Worm (Caenorhabditis elegans) whole organism, L4 larva: Measurements from ENCODE around the gene srh-48.

Experiments
- F26F4.8 ChIP-seq: fragments of 200-800 bp; sonication (Bioruptor generic); conservative IDR thresholded peaks from 2 replicates; pipeline ENCODE4 v1.3.6; 2022; ENCODE audit warnings: missing genetic modification characterization, missing compliant biosample characterization
- F49E8.2 ChIP-seq: sonication (generic microtip); optimal IDR thresholded peaks from 2 replicates; lab custom pipeline; 2016; ENCODE audit warnings: missing compliant biosample characterization, mild to moderate bottlenecking, missing genetic modification characterization, borderline replicate concordance
- Y105C5A.15 ChIP-seq: fragments of 200-800 bp; sonication (Bioruptor generic); IDR thresholded peaks from 2 replicates; pipeline ENCODE4 v1.3.6; 2022; ENCODE audit warnings: missing genetic modification characterization, missing compliant biosample characterization
- Y48G9A.11 ChIP-seq: fragments of 200-800 bp; sonication (Bioruptor generic); IDR thresholded peaks from 2 replicates; pipeline ENCODE4 v1.3.6; 2022; ENCODE audit warnings: missing genetic modification reagents, missing genetic modification characterization, missing compliant biosample characterization
- Y75B8A.6 ChIP-seq: fragments of 200-800 bp; sonication (Bioruptor generic); IDR thresholded peaks from 2 replicates; pipeline ENCODE4 v1.3.6; 2022; ENCODE audit warnings: missing genetic modification reagents, missing genetic modification characterization, missing compliant biosample characterization
- ZK546.5 ChIP-seq, 2 experiments: sonication (generic microtip); optimal IDR thresholded peaks; 2 replicates each; lab custom pipeline; 2017; ENCODE audit warnings: missing biosample characterization in 2 of 2, missing genetic modification characterization in 2 of 2
- ama-1 ChIP-seq: fragments of 150-350 bp; optimal IDR thresholded peaks from 2 replicates; lab custom pipeline; 2014; ENCODE audit warnings: inconsistent platforms, mixed read lengths
- arid-1 ChIP-seq: fragments of 200-800 bp; sonication (Bioruptor generic); conservative IDR thresholded peaks from 2 replicates; pipeline ENCODE4 v1.3.6; 2022; ENCODE audit warnings: missing genetic modification reagents, missing genetic modification characterization, missing compliant biosample characterization
- attf-4 ChIP-seq: sonication (generic microtip); optimal IDR thresholded peaks from 3 replicates; lab custom pipeline; 2017; ENCODE audit warnings: missing biosample characterization, missing genetic modification characterization
- ceh-28 ChIP-seq: fragments of 150-350 bp; optimal IDR thresholded peaks from 2 replicates; lab custom pipeline; 2014; ENCODE audit warnings: missing biosample characterization, missing genetic modification reagents, missing genetic modification characterization
- ceh-32 ChIP-seq: sonication (generic microtip); optimal IDR thresholded peaks from 2 replicates; lab custom pipeline; 2016; ENCODE audit warnings: mild to moderate bottlenecking, missing genetic modification characterization, missing compliant biosample characterization; ENCODE audit not compliant: poor library complexity
- ceh-44 ChIP-seq: fragments of 200-800 bp; sonication (Bioruptor generic); IDR thresholded peaks from 2 replicates; pipeline ENCODE4 v1.3.6; 2022; ENCODE audit warnings: missing genetic modification reagents, missing genetic modification characterization, missing compliant biosample characterization
- ceh-62 ChIP-seq: sonication (generic microtip); optimal IDR thresholded peaks from 2 replicates; lab custom pipeline; 2017; ENCODE audit warnings: missing biosample characterization, missing genetic modification characterization
- daf-12 ChIP-seq: fragments of 150-350 bp; optimal IDR thresholded peaks from 2 replicates; lab custom pipeline; 2014; ENCODE audit warnings: missing biosample characterization, missing genetic modification reagents, missing genetic modification characterization
- daf-16 ChIP-seq, 3 experiments: sonication (generic microtip); optimal IDR thresholded peaks; 2 replicates each; lab custom pipeline; 2016 to 2017; ENCODE audit warnings: missing genetic modification characterization in 3 of 3, missing genetic modification reagents in 3 of 3, mild to moderate bottlenecking in 2 of 3, missing compliant biosample characterization in 2 of 3, missing biosample characterization in 1 of 3, moderate library complexity in 1 of 3
- dmd-8 ChIP-seq: fragments of 200-800 bp; sonication (Bioruptor generic); IDR thresholded peaks from 2 replicates; pipeline ENCODE4 v1.3.6; 2022; ENCODE audit warnings: missing genetic modification characterization, missing compliant biosample characterization
- dpl-1 ChIP-seq: fragments of 150-350 bp; optimal IDR thresholded peaks from 2 replicates; lab custom pipeline; 2014; ENCODE audit warnings: missing biosample characterization, missing genetic modification reagents, missing genetic modification characterization
- dve-1 ChIP-seq: sonication (generic microtip); optimal IDR thresholded peaks from 2 replicates; lab custom pipeline; 2017; ENCODE audit warnings: antibody characterized with exemption, mild to moderate bottlenecking, missing genetic modification characterization, missing compliant biosample characterization; ENCODE audit not compliant: insufficient read depth
- egl-43 ChIP-seq: fragments of 200-800 bp; sonication (Bioruptor generic); IDR thresholded peaks from 2 replicates; pipeline ENCODE4 v1.3.6; 2022; ENCODE audit warnings: missing genetic modification reagents, missing genetic modification characterization, missing compliant biosample characterization
- fkh-10 ChIP-seq: fragments of 150-350 bp; optimal IDR thresholded peaks from 2 replicates; lab custom pipeline; 2014; ENCODE audit warnings: missing biosample characterization, missing genetic modification reagents, missing genetic modification characterization
- hlh-11 ChIP-seq: fragments of 200-800 bp; sonication (Bioruptor generic); optimal IDR thresholded peaks from 2 replicates; lab custom pipeline; 2018; ENCODE audit warnings: mild to moderate bottlenecking, missing genetic modification characterization, missing compliant biosample characterization
- hlh-30 ChIP-seq: sonication (generic microtip); optimal IDR thresholded peaks from 2 replicates; lab custom pipeline; 2017; ENCODE audit warnings: antibody characterized with exemption, mild to moderate bottlenecking, missing genetic modification characterization, missing compliant biosample characterization; ENCODE audit not compliant: insufficient read depth
- lin-1 ChIP-seq: fragments of 200-800 bp; sonication (Bioruptor generic); IDR thresholded peaks from 2 replicates; pipeline ENCODE4 v1.3.6; 2022; ENCODE audit warnings: missing genetic modification reagents, missing genetic modification characterization, missing compliant biosample characterization
- lin-13 ChIP-seq: fragments of 150-350 bp; optimal IDR thresholded peaks from 2 replicates; lab custom pipeline; 2014; ENCODE audit warnings: missing biosample characterization, missing genetic modification reagents, missing genetic modification characterization
- lin-15B ChIP-seq: fragments of 150-350 bp; sonication (generic microtip); optimal IDR thresholded peaks from 3 replicates; lab custom pipeline; 2014; ENCODE audit warnings: missing biosample characterization, missing genetic modification characterization
- lin-29 ChIP-seq: fragments of 200-800 bp; sonication (Bioruptor generic); IDR thresholded peaks from 2 replicates; pipeline ENCODE4 v1.3.6; 2022; ENCODE audit warnings: missing genetic modification reagents, missing genetic modification characterization, missing compliant biosample characterization
- madf-5 ChIP-seq, 2 experiments: fragments of 200-800 bp; sonication (Bioruptor generic); IDR thresholded peaks; 2 replicates each; pipeline ENCODE4 v1.3.6; 2022; ENCODE audit warnings: missing compliant biosample characterization in 2 of 2, missing genetic modification characterization in 2 of 2
- madf-9 ChIP-seq: fragments of 200-800 bp; sonication (Bioruptor generic); conservative IDR thresholded peaks from 2 replicates; pipeline ENCODE4 v1.3.6; 2022; ENCODE audit warnings: missing genetic modification reagents, missing genetic modification characterization, missing compliant biosample characterization
- mdl-1 ChIP-seq, 2 experiments: fragments of 150-350 bp in 1 of 2; sonication (generic microtip) in 1 of 2; optimal IDR thresholded peaks; 2 replicates each; lab custom pipeline; 2014 to 2017; ENCODE audit warnings: missing biosample characterization in 2 of 2, missing genetic modification characterization in 2 of 2
- mep-1 ChIP-seq: fragments of 150-350 bp; sonication (generic microtip); optimal IDR thresholded peaks from 3 replicates; lab custom pipeline; 2014; ENCODE audit warnings: missing biosample characterization, missing genetic modification characterization
- mes-2 ChIP-seq: sonication (generic microtip); optimal IDR thresholded peaks from 2 replicates; lab custom pipeline; 2016; ENCODE audit warnings: missing genotype, mild to moderate bottlenecking, missing genetic modification characterization, missing compliant biosample characterization; ENCODE audit not compliant: poor library complexity, severe bottlenecking
- mxl-2 ChIP-seq: fragments of 200-800 bp; sonication (Bioruptor generic); conservative IDR thresholded peaks from 2 replicates; pipeline ENCODE4 v1.3.6; 2022; ENCODE audit warnings: missing genetic modification reagents, missing genetic modification characterization, missing compliant biosample characterization
- mxl-3 ChIP-seq: fragments of 200-800 bp; sonication (Bioruptor generic); optimal IDR thresholded peaks from 2 replicates; lab custom pipeline; 2018; ENCODE audit warnings: mild to moderate bottlenecking, missing genetic modification characterization, missing compliant biosample characterization
- nhr-25 ChIP-seq: sonication (generic microtip); optimal IDR thresholded peaks from 2 replicates; lab custom pipeline; 2017; ENCODE audit warnings: missing genetic modification characterization, mild to moderate bottlenecking, missing compliant biosample characterization, antibody characterized with exemption, moderate library complexity, borderline replicate concordance; ENCODE audit not compliant: insufficient read depth
- nhr-48 ChIP-seq: sonication (generic microtip); optimal IDR thresholded peaks from 2 replicates; lab custom pipeline; 2016; ENCODE audit warnings: mild to moderate bottlenecking, missing genetic modification characterization, missing compliant biosample characterization
- nhr-6 ChIP-seq: fragments of 150-350 bp; optimal IDR thresholded peaks from 2 replicates; lab custom pipeline; 2014; ENCODE audit warnings: missing biosample characterization, missing genetic modification characterization
- nhr-77 ChIP-seq: fragments of 150-350 bp; optimal IDR thresholded peaks from 2 replicates; lab custom pipeline; 2014; ENCODE audit warnings: missing biosample characterization, missing genetic modification characterization
- pha-4 ChIP-seq, 2 experiments: fragments of 150-350 bp in 1 of 2; fragments of 200-800 bp in 1 of 2; sonication (Bioruptor generic) in 1 of 2; IDR thresholded peaks in 1 of 2; optimal IDR thresholded peaks in 1 of 2; 2 replicates each; pipeline versions ENCODE4 v1.3.6 to Lab custom; 2014 to 2022; ENCODE audit warnings: missing genetic modification characterization in 2 of 2, missing genetic modification reagents in 2 of 2, missing biosample characterization in 1 of 2, missing compliant biosample characterization in 1 of 2
- php-3 ChIP-seq: fragments of 200-800 bp; sonication (Bioruptor generic); IDR thresholded peaks from 2 replicates; pipeline ENCODE4 v1.3.6; 2022; ENCODE audit warnings: missing genetic modification reagents, missing genetic modification characterization, missing compliant biosample characterization
- saeg-2 ChIP-seq: fragments of 200-800 bp; sonication (Bioruptor generic); IDR thresholded peaks from 2 replicates; pipeline ENCODE4 v1.3.6; 2022; ENCODE audit warnings: missing genetic modification reagents, missing genetic modification characterization, missing compliant biosample characterization
- tra-1 ChIP-seq: fragments of 200-800 bp; sonication (Bioruptor generic); IDR thresholded peaks from 2 replicates; pipeline ENCODE4 v1.3.6; 2022; ENCODE audit warnings: missing genetic modification reagents, missing genetic modification characterization, missing compliant biosample characterization
- unc-62 ChIP-seq, 3 experiments: fragments of 150-350 bp in 1 of 3; sonication (generic microtip); optimal IDR thresholded peaks in 2 of 3; peaks in 1 of 3; 1 replicate in 1 of 3; 2 replicates in 2 of 3; lab custom pipeline; 2014 to 2017; ENCODE audit warnings: missing biosample characterization in 3 of 3, missing genetic modification characterization in 3 of 3, missing genetic modification reagents in 3 of 3, missing genotype in 1 of 3
- vab-7 ChIP-seq: fragments of 200-800 bp; sonication (Bioruptor generic); IDR thresholded peaks from 2 replicates; pipeline ENCODE4 v1.3.6; 2022; ENCODE audit warnings: missing genetic modification reagents, missing genetic modification characterization, missing compliant biosample characterization
- zag-1 ChIP-seq: fragments of 150-350 bp; optimal IDR thresholded peaks from 2 replicates; lab custom pipeline; 2014; ENCODE audit warnings: missing biosample characterization, missing genetic modification characterization
- zip-11 ChIP-seq: fragments of 200-800 bp; sonication (Bioruptor generic); IDR thresholded peaks from 2 replicates; pipeline ENCODE4 v1.3.6; 2022; ENCODE audit warnings: missing genetic modification characterization, missing compliant biosample characterization
- ztf-11 ChIP-seq: fragments of 150-350 bp; optimal IDR thresholded peaks from 2 replicates; lab custom pipeline; 2014; ENCODE audit warnings: missing biosample characterization, missing genetic modification characterization

srh-48 gene

DNA sequence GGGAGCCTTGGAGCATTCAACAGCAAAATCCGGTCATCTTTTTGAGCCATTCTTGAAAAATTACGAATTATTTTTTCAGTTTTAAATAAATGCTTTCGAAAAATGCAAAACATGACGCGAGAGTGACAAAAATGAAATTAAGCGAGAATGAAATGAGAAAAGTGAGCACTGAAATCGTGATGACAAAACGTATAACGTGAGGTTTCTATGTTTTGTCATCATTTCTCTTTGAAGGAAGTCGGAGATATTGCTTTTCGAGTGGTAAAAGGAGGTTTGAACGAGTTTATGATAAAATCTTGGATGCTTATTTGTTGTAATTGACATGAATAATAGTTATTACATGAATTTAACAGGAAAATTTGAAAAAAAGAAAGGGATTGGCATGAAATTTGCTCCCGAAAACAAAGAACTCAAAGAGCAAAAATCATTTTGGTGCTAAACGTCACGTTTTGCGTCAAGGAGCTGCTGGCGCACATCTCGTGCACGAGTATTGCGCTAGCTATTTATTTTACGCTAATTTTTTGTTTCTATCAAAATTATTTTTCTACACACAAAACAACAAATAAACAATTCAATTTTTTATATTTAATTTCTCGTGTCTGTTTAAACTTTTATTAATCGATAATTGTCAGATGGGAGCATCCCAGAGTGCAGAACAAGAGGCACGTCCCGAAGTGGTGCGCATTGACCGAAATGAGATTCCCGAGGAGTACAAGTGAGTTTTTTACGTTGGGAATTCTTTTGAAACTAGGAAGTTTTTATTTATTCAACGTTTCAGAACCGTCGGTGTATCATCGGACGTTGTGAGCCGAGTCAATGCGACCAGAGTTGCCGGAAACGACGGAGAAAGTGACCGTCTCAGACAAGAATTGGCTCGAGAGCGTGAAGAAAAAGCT, 36.7 kb downstream of the srh-48 start, which contains the start of the genes gss-1 and chch-3 (continued):
- TF ChIP-seq madf-5 (GFP tag; IDR thresholded peaks at IDR 0.05; lab: Robert Waterston, UW) (no peak), hlh-11 (tag; lab: Kevin White, UChicago) (peak; percentile 55), lin-15B (tag; lab: Kevin White, UChicago) (no peak), Y75B8A.6 (GFP tag; lab: Robert Waterston, UW) (no peak), vab-7 (GFP tag; lab: Robert Waterston, UW) (no peak), ceh-32 (tag; lab: Kevin White, UChicago) (no peak), madf-9 (no peak), nhr-25 (tag; lab: Kevin White, UChicago) (no peak), daf-16 (GFP tag; optimal IDR thresholded peaks at IDR 0.05; lab: Kevin White, UChicago) (peak in 1 of 2 experiments; percentile 18), daf-16 (tag; optimal IDR thresholded peaks at IDR 0.05; lab: Kevin White, UChicago) (peak; percentile 23), dpl-1 (GFP tag; lab: Kevin White, UChicago) (peak; percentile 65), ceh-28 (no peak), lin-13 (no peak), nhr-77 (tag; lab: Kevin White, UChicago) (peak; percentile 64), pha-4 (GFP tag; IDR thresholded peaks at IDR 0.05; lab: Robert Waterston, UW) (peak; percentile 33; the same call in 1 of the 2 replicates), pha-4 (tag; optimal IDR thresholded peaks at IDR 0.05; lab: Kevin White, UChicago) (peak; percentile 56), lin-29 (GFP tag; lab: Robert Waterston, UW) (no peak), unc-62 (GFP tag; optimal IDR thresholded peaks at IDR 0.05 in 1 of 2; lab: Kevin White, UChicago) (peak in 1 of 2 experiments; percentile 81), unc-62 (tag; optimal IDR thresholded peaks at IDR 0.05; lab: Kevin White, UChicago) (no peak), ama-1 (lab: Kevin White, UChicago) (no peak), mep-1 (no peak), zip-11 (GFP tag; lab: Robert Waterston, UW) (no peak), nhr-48 (no peak), mdl-1 (tag; optimal IDR thresholded peaks at IDR 0.05; lab: Kevin White, UChicago) (no peak), ztf-11 (tag; lab: Kevin White, UChicago) (no peak), dve-1 (tag; lab: Kevin White, UChicago) (peak; percentile 69), daf-12 (tag; lab: Kevin White, UChicago) (no peak), ceh-44 (GFP tag; lab: Robert Waterston, UW) (no peak), tra-1 (GFP tag; lab: Robert Waterston, UW) (no peak), Y105C5A.15 (GFP tag; lab: Robert Waterston, UW) (no peak), attf-4 (tag; lab: Kevin White, UChicago) (no peak), fkh-10 (GFP tag; lab: Kevin White, UChicago) (peak; percentile 18), mes-2 (tag; lab: Kevin White, UChicago) (peak; percentile 66), lin-1 (GFP tag; lab: Robert Waterston, UW) (no peak), php-3 (no peak), arid-1 (GFP tag; lab: Robert Waterston, UW) (no peak), zag-1 (tag; lab: Kevin White, UChicago) (no peak), dmd-8 (GFP tag; lab: Robert Waterston, UW) (no peak), nhr-6 (tag; lab: Kevin White, UChicago) (peak; percentile 35), F26F4.8 (GFP tag; lab: Robert Waterston, UW) (no peak), ceh-62 (tag; lab: Kevin White, UChicago) (no peak), saeg-2 (GFP tag; lab: Robert Waterston, UW) (no peak), egl-43 (no peak), F49E8.2 (tag; lab: Kevin White, UChicago) (no peak), ZK546.5 (tag; optimal IDR thresholded peaks at IDR 0.05; lab: Kevin White, UChicago) (no peak), mxl-3 (GFP tag; lab: Kevin White, UChicago) (no peak), mxl-2 (GFP tag; lab: Robert Waterston, UW) (no peak), Y48G9A.11 (GFP tag; lab: Robert Waterston, UW) (no peak), hlh-30 (peak; percentile 53)
